Worm (Caenorhabditis elegans) whole organism, L1 larva: ENCODE results near the gene srx-78.
"Not testable (repeated sequence)": the region's sequence is repeated elsewhere in the genome, so short reads cannot be mapped to it uniquely, and the experiment has no call there.

Experiments used
- C04F5.9 ChIP-seq: sonication (generic microtip); optimal IDR thresholded peaks from 2 replicates; lab custom pipeline; 2016; ENCODE audit warnings: missing genetic modification characterization, missing compliant biosample characterization
- C34B4.2 ChIP-seq: sonication (generic microtip); optimal IDR thresholded peaks from 2 replicates; lab custom pipeline; 2017; ENCODE audit warnings: mild to moderate bottlenecking, missing genetic modification characterization, missing compliant biosample characterization
- Y116A8C.19 ChIP-seq: sonication (generic microtip); optimal IDR thresholded peaks from 2 replicates; lab custom pipeline; 2016; ENCODE audit warnings: missing compliant biosample characterization, missing genetic modification characterization, borderline replicate concordance
- blmp-1 ChIP-seq: fragments of 150-350 bp; optimal IDR thresholded peaks from 2 replicates; lab custom pipeline; 2014; ENCODE audit warnings: missing biosample characterization, missing genetic modification characterization
- ceh-8 ChIP-seq: fragments of 200-800 bp; sonication (Bioruptor generic); optimal IDR thresholded peaks from 2 replicates; lab custom pipeline; 2018; ENCODE audit warnings: mild to moderate bottlenecking, missing genetic modification characterization, moderate library complexity, missing compliant biosample characterization
- ceh-90 ChIP-seq: sonication (generic microtip); optimal IDR thresholded peaks from 2 replicates; lab custom pipeline; 2016; ENCODE audit warnings: missing genetic modification characterization, missing compliant biosample characterization
- dpl-1 ChIP-seq, 3 experiments: fragments of 150-350 bp in 2 of 3; sonication (generic microtip) in 1 of 3; optimal IDR thresholded peaks; 2 replicates each; lab custom pipeline; 2014 to 2017; ENCODE audit warnings: missing biosample characterization in 3 of 3, missing genetic modification characterization in 3 of 3, missing genetic modification reagents in 3 of 3
- efl-1 ChIP-seq, 4 experiments: fragments of 150-350 bp; optimal IDR thresholded peaks in 3 of 4; peaks in 1 of 4; 1 replicate in 1 of 4; 2 replicates in 3 of 4; lab custom pipeline; 2014; ENCODE audit warnings: missing biosample characterization in 2 of 4, missing genetic modification characterization in 2 of 4, missing genetic modification reagents in 2 of 4
- elt-3 ChIP-seq, 6 experiments: fragments of 150-350 bp in 1 of 6; sonication (generic microtip); optimal IDR thresholded peaks; 2 replicates each; lab custom pipeline; 2017 to 2018; ENCODE audit warnings: missing biosample characterization in 6 of 6, missing genetic modification characterization in 6 of 6, inconsistent platforms in 1 of 6
- ets-5 ChIP-seq: fragments of 200-800 bp; sonication (Bioruptor generic); IDR thresholded peaks from 2 replicates; pipeline ENCODE4 v1.3.6; 2022; ENCODE audit warnings: missing genetic modification characterization, missing compliant biosample characterization
- fkh-4 ChIP-seq: sonication (generic microtip); optimal IDR thresholded peaks from 2 replicates; lab custom pipeline; 2016; ENCODE audit warnings: missing compliant biosample characterization, missing genetic modification characterization, borderline replicate concordance
- grh-1 ChIP-seq: fragments of 200-800 bp; sonication (Bioruptor generic); IDR thresholded peaks from 2 replicates; pipeline ENCODE4 v1.3.6; 2022; ENCODE audit warnings: missing genetic modification reagents, missing genetic modification characterization, missing compliant biosample characterization
- hlh-4 ChIP-seq: sonication (generic microtip); optimal IDR thresholded peaks from 2 replicates; lab custom pipeline; 2016; ENCODE audit warnings: mild to moderate bottlenecking, missing genetic modification characterization, missing compliant biosample characterization
- isw-1 ChIP-seq: fragments of 200-800 bp; sonication (Bioruptor generic); IDR thresholded peaks from 2 replicates; pipeline ENCODE4 v1.3.6; 2022; ENCODE audit warnings: missing genetic modification characterization, missing compliant biosample characterization
- lin-13 ChIP-seq: fragments of 150-350 bp; optimal IDR thresholded peaks from 2 replicates; lab custom pipeline; 2014; ENCODE audit warnings: missing biosample characterization, missing genetic modification reagents, missing genetic modification characterization
- lin-15B ChIP-seq: fragments of 150-350 bp; sonication (generic microtip); optimal IDR thresholded peaks from 3 replicates; lab custom pipeline; 2014; ENCODE audit warnings: missing biosample characterization, missing genetic modification characterization
- lir-3 ChIP-seq: sonication (generic microtip); optimal IDR thresholded peaks from 2 replicates; lab custom pipeline; 2016; ENCODE audit warnings: mild to moderate bottlenecking, missing genetic modification characterization, moderate library complexity, missing compliant biosample characterization; ENCODE audit not compliant: poor library complexity
- mab-9 ChIP-seq: fragments of 200-800 bp; sonication (Bioruptor generic); IDR thresholded peaks from 2 replicates; pipeline ENCODE4 v1.3.6; 2022; ENCODE audit warnings: missing genetic modification reagents, missing genetic modification characterization, missing compliant biosample characterization
- mdl-1 ChIP-seq, 2 experiments: fragments of 150-350 bp; optimal IDR thresholded peaks; 2 replicates each; lab custom pipeline; 2014 to 2017; ENCODE audit warnings: missing biosample characterization in 2 of 2, missing genetic modification characterization in 2 of 2, inconsistent platforms in 1 of 2
- nhr-12 ChIP-seq: sonication (generic microtip); optimal IDR thresholded peaks from 2 replicates; lab custom pipeline; 2017; ENCODE audit warnings: missing biosample characterization, missing genetic modification characterization
- nhr-20 ChIP-seq: sonication (generic microtip); optimal IDR thresholded peaks from 2 replicates; lab custom pipeline; 2016; ENCODE audit warnings: mild to moderate bottlenecking, missing genetic modification characterization, missing compliant biosample characterization
- nhr-47 ChIP-seq: sonication (generic microtip); optimal IDR thresholded peaks from 2 replicates; lab custom pipeline; 2016; ENCODE audit warnings: mild to moderate bottlenecking, missing genetic modification characterization, moderate library complexity, missing compliant biosample characterization
- nhr-71 ChIP-seq: sonication (generic microtip); optimal IDR thresholded peaks from 2 replicates; lab custom pipeline; 2016; ENCODE audit warnings: mild to moderate bottlenecking, missing genetic modification characterization, moderate library complexity, missing compliant biosample characterization
- nhr-84 ChIP-seq: sonication (generic microtip); optimal IDR thresholded peaks from 2 replicates; lab custom pipeline; 2017; ENCODE audit warnings: missing biosample characterization, missing genetic modification characterization
- nhr-85 ChIP-seq: sonication (generic microtip); peaks from one replicate; lab custom pipeline; 2016; ENCODE audit warnings: missing genetic modification characterization, inconsistent platforms, missing compliant biosample characterization
- pax-3 ChIP-seq: fragments of 200-800 bp; sonication (Bioruptor generic); optimal IDR thresholded peaks from 2 replicates; lab custom pipeline; 2018; ENCODE audit warnings: mild to moderate bottlenecking, missing genetic modification characterization, moderate library complexity, missing compliant biosample characterization
- rnt-1 ChIP-seq: sonication (generic microtip); optimal IDR thresholded peaks from 2 replicates; lab custom pipeline; 2016; ENCODE audit warnings: mild to moderate bottlenecking, missing genetic modification characterization, moderate library complexity, missing compliant biosample characterization
- snpc-4 ChIP-seq: fragments of 150-350 bp; optimal IDR thresholded peaks from 2 replicates; lab custom pipeline; 2014; ENCODE audit warnings: missing biosample characterization, missing genetic modification characterization
- sox-4 ChIP-seq: sonication (generic microtip); optimal IDR thresholded peaks from 2 replicates; lab custom pipeline; 2016; ENCODE audit warnings: missing genetic modification characterization, missing compliant biosample characterization
- sup-37 ChIP-seq: fragments of 200-800 bp; sonication (Bioruptor generic); optimal IDR thresholded peaks from 2 replicates; lab custom pipeline; 2018; ENCODE audit warnings: mild to moderate bottlenecking, missing genetic modification characterization, missing compliant biosample characterization
- tlp-1 ChIP-seq: fragments of 150-350 bp; optimal IDR thresholded peaks from 2 replicates; lab custom pipeline; 2014; ENCODE audit warnings: missing biosample characterization, missing genetic modification characterization
- unc-130 ChIP-seq: fragments of 150-350 bp; optimal IDR thresholded peaks from 2 replicates; lab custom pipeline; 2017; ENCODE audit warnings: missing biosample characterization, missing genetic modification characterization, inconsistent platforms
- unc-30 ChIP-seq: sonication (generic microtip); optimal IDR thresholded peaks from 2 replicates; lab custom pipeline; 2017; ENCODE audit warnings: missing biosample characterization, missing genetic modification characterization
- unc-98 ChIP-seq: fragments of 200-800 bp; sonication (Bioruptor generic); IDR thresholded peaks from 2 replicates; pipeline ENCODE4 v1.3.6; 2022; ENCODE audit warnings: missing genetic modification characterization, missing compliant biosample characterization
- vab-15 ChIP-seq: sonication (generic microtip); optimal IDR thresholded peaks from 2 replicates; lab custom pipeline; 2017; ENCODE audit warnings: missing genotype, mild to moderate bottlenecking, missing genetic modification characterization, missing compliant biosample characterization

Gene srx-78

ce11 chrV:15113992-15114391 is 19.1 kb downstream of the srx-78 start, which contains the start of gene T01G5.6:
T01G5.6 (minus strand) TSS chrV:15114092.
- TF ChIP-seq blmp-1 (tag; lab: Kevin White, UChicago) (no peak), C04F5.9 (tag; lab: Kevin White, UChicago) (no peak), sup-37 (GFP tag; lab: Kevin White, UChicago) (no peak), ceh-90 (tag; lab: Kevin White, UChicago) (no peak), lir-3 (tag; lab: Kevin White, UChicago) (no peak), pax-3 (tag; lab: Kevin White, UChicago) (no peak), nhr-85 (tag; lab: Kevin White, UChicago) (no peak), nhr-84 (tag; lab: Kevin White, UChicago) (no peak), unc-30 (tag; lab: Kevin White, UChicago) (no peak), grh-1 (GFP tag; lab: Robert Waterston, UW) (no peak), C34B4.2 (tag; lab: Kevin White, UChicago) (no peak), isw-1 (no peak), tlp-1 (tag; lab: Kevin White, UChicago) (no peak), Y116A8C.19 (tag; lab: Kevin White, UChicago) (no peak)
- TF ChIP-seq, all 84 proteins: peak for 0

DNA sequence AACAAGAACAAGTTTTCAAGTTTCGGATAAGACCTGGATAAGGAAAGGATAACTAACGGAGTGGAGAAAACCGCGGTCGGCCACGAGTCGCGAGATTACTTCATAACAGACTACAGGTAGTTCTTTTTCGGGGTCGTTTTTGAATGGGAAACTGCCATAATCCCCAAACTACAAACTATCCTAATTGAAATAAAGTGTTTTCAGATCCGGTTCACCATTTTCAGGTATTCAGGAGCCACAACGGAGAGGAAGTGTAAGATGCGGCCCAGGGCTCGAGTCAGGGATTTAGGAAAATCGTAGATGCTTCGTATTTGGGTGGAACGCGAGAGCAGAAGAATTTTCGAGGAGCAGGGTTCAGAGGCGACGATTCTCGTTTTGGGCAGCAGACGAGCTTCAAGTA is 21.1 kb downstream of the srx-78 start, which contains the start of gene T01G5.8:
Gene T01G5.8 (plus strand): TSS at position 301 of the 400 bp plus-strand sequence.
- TF ChIP-seq C34B4.2 (tag; lab: Kevin White, UChicago); nhr-20 (tag; lab: Kevin White, UChicago); dpl-1 (GFP tag; optimal IDR thresholded peaks at IDR 0.05; lab: Kevin White, UChicago): not testable (repeated sequence)

- TF ChIP-seq nhr-20 (tag; lab: Kevin White, UChicago) (peak; percentile 18), vab-15 (tag; lab: Kevin White, UChicago) (no peak)
Measured at ce11 chrV:15119517-15119916, 24.7 kb downstream of the srx-78 start, which contains the start of gene flor-1. flor-1 (minus strand) TSS chrV:15119617.

ce11 chrV:15125162-15125561 is 30.3 kb downstream of the srx-78 start, which contains the start of gene ugt-30:
ugt-30 (minus strand) TSS chrV:15125262.
- TF ChIP-seq elt-3 (tag; optimal IDR thresholded peaks at IDR 0.05; lab: Kevin White, UChicago); ets-5 (GFP tag; lab: Robert Waterston, UW); mab-9 (GFP tag; lab: Robert Waterston, UW): not testable (repeated sequence)

ce11 chrV:15127413-15127812 is 32.6 kb downstream of the srx-78 start, which contains the start of gene srj-27:
srj-27 (minus strand) TSS chrV:15127513.
- no peak for TF ChIP-seq C04F5.9 (tag; lab: Kevin White, UChicago)
- TF ChIP-seq nhr-47 (tag; lab: Kevin White, UChicago), result no peak
- TF ChIP-seq rnt-1 (tag; lab: Kevin White, UChicago), result no peak
- TF ChIP-seq nhr-71 (tag; lab: Kevin White, UChicago), result no peak
- no peak for TF ChIP-seq unc-30 (tag; lab: Kevin White, UChicago)
- TF ChIP-seq sox-4 (tag; lab: Kevin White, UChicago), result no peak
- no peak for TF ChIP-seq unc-98 (GFP tag; lab: Robert Waterston, UW)
- no peak for TF ChIP-seq ceh-8 (GFP tag; lab: Kevin White, UChicago)
- TF ChIP-seq nhr-84 (tag; lab: Kevin White, UChicago), result no peak
- TF ChIP-seq snpc-4 (tag; lab: Kevin White, UChicago), result no peak
- TF ChIP-seq efl-1 (optimal IDR thresholded peaks at IDR 0.05; lab: Kevin White, UChicago), result no peak
- TF ChIP-seq efl-1 (GFP tag; optimal IDR thresholded peaks at IDR 0.05 in 1 of 2; lab: Kevin White, UChicago), result no peak
- TF ChIP-seq blmp-1 (tag; lab: Kevin White, UChicago), result no peak
- no peak for TF ChIP-seq nhr-12
- TF ChIP-seq fkh-4, result no peak
- TF ChIP-seq unc-130 (tag; lab: Kevin White, UChicago), result no peak
- TF ChIP-seq hlh-4 (tag; lab: Kevin White, UChicago), result no peak
- no peak for TF ChIP-seq mdl-1 (tag; optimal IDR thresholded peaks at IDR 0.05; lab: Kevin White, UChicago)
- no peak for TF ChIP-seq lin-15B (tag; lab: Kevin White, UChicago)
- no peak for TF ChIP-seq lin-13 (GFP tag; lab: Kevin White, UChicago)
